Worm (Caenorhabditis elegans) whole organism, dauer: ENCODE results near the gene rol-6.

Source experiments
- unc-62 ChIP-seq: sonication (generic microtip); optimal IDR thresholded peaks from 2 replicates; lab custom pipeline; 2017; ENCODE audit warnings: missing biosample characterization, missing genetic modification reagents, missing genetic modification characterization

Gene rol-6

ce11 chrII:8716231-8716878 lies 16.5 kb upstream of the rol-6 start, which contains the start of the genes cyn-11 and T01B7.5:
TSS of gene cyn-11 (minus strand) at chrII:8716281.
TSS of gene T01B7.5 (plus strand) at chrII:8716828.
- no peak for TF ChIP-seq unc-62

DNA sequence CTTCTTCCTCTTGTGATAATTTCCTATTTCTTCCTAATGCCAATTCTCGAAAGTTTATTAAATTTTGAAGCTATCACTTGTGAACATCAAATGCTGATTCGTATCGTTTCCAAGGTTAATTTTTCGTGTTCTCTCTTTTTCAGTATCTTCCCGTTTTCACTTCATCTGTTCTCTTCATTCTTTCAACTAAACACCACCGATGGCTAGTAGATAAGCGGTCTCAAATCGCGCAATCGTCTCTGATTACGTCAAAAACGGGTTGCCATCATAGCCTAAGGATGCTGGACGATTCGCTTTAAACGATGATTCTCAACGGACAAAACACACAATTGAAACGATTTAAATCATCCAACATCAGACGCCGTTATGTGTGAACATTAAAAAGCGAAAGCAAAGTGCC lies 15.3 kb upstream of the rol-6 start:
- no peak for TF ChIP-seq unc-62

DNA sequence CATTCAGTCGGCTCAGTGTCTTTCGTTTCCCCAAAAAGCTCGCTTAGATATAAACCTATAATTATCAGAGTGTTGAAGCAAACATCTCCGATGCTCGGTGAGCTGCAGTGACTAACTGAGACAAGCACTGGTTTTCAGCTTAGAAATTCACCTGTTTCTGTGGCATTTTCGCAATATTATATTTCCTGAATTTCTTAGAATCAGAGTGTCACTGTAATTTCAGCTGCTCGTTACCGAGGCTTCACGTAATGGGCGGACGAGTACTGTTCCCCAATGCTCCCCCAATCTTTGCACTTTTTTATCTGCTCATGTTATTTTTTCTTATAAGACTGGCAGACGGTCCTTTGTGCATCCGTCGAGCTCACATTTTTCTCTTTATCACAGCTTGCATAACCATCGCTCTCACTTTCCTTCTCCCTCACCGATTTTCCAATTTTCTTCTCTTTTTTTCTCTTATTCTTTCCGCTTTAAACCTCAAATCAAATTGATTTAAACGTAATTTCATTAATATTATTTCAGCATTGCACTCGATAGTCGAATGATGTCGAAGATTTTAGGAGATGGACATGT lies 10.8 kb upstream of the rol-6 start, which contains the start of gene trcs-2:
Gene trcs-2, plus strand, starts transcription at position 520 of the 570 bp plus-strand sequence.
- TF ChIP-seq unc-62 = no peak

DNA sequence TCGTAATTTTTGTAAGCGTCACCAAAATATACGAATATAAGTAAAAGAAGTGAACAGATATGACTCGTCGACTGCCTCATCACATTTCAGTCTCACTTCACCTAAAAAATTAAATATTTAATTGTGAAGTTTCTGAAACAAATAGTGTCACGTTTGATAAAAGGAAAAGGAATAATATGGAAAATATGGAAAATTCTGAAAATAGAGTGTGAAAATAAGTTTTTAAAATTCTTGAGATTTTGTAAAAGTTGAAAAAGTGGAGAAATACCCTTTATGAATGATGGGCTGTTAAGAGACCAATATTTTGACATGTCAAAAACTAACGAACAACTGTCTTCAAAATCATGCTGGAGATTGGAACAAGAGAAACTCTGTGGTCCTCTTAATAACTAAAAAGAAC lies 6.2 kb upstream of the rol-6 start, which contains the start of gene T01B7.9:
Gene T01B7.9, minus strand, starts transcription at position 101 of the 400 bp plus-strand sequence.
- TF ChIP-seq unc-62 = no peak

- TF ChIP-seq unc-62 = no peak
Measured at ce11 chrII:8730281-8730680, 2.6 kb upstream of the rol-6 start.

- no peak for TF ChIP-seq unc-62
Measured at ce11 chrII:8730960-8731693, 1.7 kb upstream of the rol-6 start.

DNA sequence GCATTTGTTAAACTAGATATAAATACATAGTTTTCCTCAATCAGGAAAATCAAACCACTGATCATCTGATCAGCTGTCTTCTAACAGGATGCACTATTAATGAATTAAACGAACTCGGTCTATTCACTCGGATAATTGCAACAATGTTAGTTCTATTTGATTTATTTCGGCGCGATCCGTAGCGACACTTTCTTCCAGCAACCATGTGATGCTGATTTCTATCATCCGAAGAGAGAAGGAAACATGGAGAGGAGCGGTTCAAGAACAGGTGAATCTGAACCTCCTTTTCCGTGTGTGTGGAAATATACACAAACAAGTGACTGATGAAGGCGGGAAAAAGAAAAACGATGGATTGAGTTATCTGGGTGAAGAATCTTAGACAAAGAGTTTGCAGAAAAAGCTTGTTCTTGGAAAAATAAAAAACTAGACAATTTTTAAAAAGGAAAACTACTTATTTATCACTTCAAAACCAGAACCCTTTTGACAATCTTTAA lies 1.1 kb upstream of the rol-6 start:
- TF ChIP-seq unc-62 = no peak

ce11 chrII:8733627-8734026 lies 777 bp downstream of the rol-6 start:
- no peak for TF ChIP-seq unc-62

- no peak for TF ChIP-seq unc-62
Measured at ce11 chrII:8737456-8737855, 4.6 kb downstream of the rol-6 start, which contains the start of gene idpb-4. TSS of gene idpb-4 (minus strand) at chrII:8737556.

DNA sequence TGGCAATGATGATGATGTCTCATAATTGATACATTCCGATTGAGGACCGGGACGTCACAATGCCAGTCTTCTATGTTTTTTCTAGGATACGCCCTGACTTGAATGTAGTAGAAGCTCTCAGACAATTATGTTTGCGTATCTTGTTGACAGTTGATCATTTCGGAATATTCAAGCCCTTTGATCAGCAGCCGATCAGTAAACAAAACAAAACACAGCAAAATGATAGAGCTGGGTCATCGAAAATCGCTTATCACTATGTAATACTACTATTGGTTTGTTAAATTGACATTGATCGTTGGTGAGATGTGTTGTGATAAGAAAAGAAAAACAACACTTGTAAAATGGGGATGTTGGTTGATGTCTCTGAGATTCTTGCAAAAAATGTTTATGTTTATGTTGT lies 5.4 kb downstream of the rol-6 start:
- no peak for TF ChIP-seq unc-62

DNA sequence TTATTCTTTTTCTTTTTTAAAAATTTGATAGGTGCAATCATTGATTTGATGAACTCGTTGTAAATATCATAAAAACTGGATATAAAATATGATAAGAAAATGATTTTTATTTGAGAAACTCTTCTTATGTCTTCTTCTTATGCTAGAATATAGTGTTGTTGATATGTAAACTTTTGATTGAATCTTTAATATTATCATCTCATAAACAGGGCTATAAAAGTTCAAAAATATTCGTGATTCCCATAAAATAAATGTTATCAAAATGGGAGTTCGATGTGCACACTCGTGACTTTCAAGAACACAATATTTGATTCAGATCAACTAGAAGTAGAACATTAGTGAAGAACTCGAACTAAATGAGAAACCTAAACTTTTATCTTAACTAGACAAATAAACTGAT lies 6.1 kb downstream of the rol-6 start:
- no peak for TF ChIP-seq unc-62

DNA sequence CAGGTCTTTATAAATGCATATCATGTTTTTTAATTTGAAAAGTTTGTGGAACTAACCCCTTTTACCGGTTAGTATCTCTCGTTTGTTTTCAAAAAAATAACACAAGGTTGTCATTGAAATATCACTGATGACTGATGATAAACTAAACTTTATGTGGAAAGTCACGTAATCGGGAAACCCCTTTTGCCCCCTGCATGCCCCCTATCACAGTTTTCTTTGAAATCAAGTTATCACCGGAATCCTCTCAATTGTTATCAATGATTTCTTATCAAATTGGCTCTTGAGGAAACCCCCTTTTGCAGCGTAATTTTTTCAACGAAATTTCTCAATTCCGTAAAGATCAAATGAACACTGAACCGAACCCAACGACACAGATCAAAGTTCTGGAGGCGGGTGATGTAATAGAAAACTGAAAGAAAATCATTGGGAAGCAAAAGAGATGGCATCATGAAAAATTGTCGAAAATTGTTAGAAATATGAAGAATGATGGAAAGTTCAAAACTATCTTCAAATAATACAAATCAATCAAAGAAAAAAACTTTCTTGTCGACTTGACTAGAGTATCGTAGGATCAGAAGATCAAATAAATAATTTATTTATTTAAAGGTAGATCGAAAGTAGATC lies 7.6 kb downstream of the rol-6 start:
- TF ChIP-seq unc-62 = no peak

DNA sequence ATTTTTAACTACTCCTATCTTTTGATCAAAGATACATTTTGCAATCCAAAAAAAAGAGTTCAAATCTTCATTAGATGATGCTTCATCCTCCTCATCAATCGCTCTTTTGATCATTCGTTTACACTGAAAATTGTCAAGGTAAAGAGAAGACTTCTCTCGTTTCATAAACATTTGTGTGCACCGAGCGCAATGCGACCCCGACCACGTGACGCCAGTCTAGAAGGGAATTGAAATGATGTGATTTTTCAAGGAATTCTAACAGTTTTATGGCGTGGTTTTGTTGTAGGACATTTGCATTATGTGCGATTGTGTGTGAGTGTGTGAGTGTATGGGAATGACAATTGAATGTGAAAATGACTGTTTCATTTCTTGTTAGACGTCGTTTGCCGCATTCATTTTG lies 8.4 kb downstream of the rol-6 start:
- no peak for TF ChIP-seq unc-62

- TF ChIP-seq unc-62 = no peak
Measured at ce11 chrII:8742006-8742847, 9.4 kb downstream of the rol-6 start.

- no peak for TF ChIP-seq unc-62
Measured at ce11 chrII:8742972-8743371, 10.1 kb downstream of the rol-6 start.
